Fruit fly (Drosophila melanogaster): ENCODE data around the gene poe.

The poe gene

dm6 chr2L:8010602-8011455 lies 60.6 kb downstream of the poe start, which contains the start of the genes Glyat and Tg (continued):
- TF ChIP-seq CG2875 (GFP tag; optimal IDR thresholded peaks at IDR 0.05) (no peak), CG5953 (GFP tag; IDR thresholded peaks at IDR 0.05) (no peak), p53 (GFP tag; optimal IDR thresholded peaks at IDR 0.05) (no peak), sug (tag; optimal IDR thresholded peaks at IDR 0.05) (peak; percentile 19), Dref (GFP tag; IDR thresholded peaks at IDR 0.05) (peak; percentile 97), CG2120 (GFP tag; optimal IDR thresholded peaks at IDR 0.05) (peak; percentile 45), al (GFP tag; IDR thresholded peaks at IDR 0.05) (peak; percentile 52), CG14667 (GFP tag; IDR thresholded peaks at IDR 0.05) (no peak), CG9727 (GFP tag; optimal IDR thresholded peaks at IDR 0.05) (no peak), NFAT (GFP tag; IDR thresholded peaks at IDR 0.05) (peak; percentile 61), CG12659 (GFP tag; optimal IDR thresholded peaks at IDR 0.05) (peak; percentile 36), insv (GFP tag; optimal IDR thresholded peaks at IDR 0.05) (no peak), gt (GFP tag; IDR thresholded peaks at IDR 0.05) (no peak), NC2α (GFP tag; optimal IDR thresholded peaks at IDR 0.05) (no peak), CG10209 (GFP tag; optimal IDR thresholded peaks at IDR 0.05) (no peak), CG9932 (GFP tag; IDR thresholded peaks at IDR 0.05) (peak; percentile 50), Nf-YA (GFP tag; IDR thresholded peaks at IDR 0.05) (no peak), CG11093 (GFP tag; IDR thresholded peaks at IDR 0.05) (no peak), CG1233 (GFP tag; optimal IDR thresholded peaks at IDR 0.05) (no peak), kah (GFP tag; optimal IDR thresholded peaks at IDR 0.05) (no peak), jing (GFP tag; optimal IDR thresholded peaks at IDR 0.05) (no peak), CG15514 (GFP tag; optimal IDR thresholded peaks at IDR 0.05) (no peak), Nf-YC (tag; optimal IDR thresholded peaks at IDR 0.05) (peak; percentile 16), bab2 (GFP tag; optimal IDR thresholded peaks at IDR 0.05) (no peak), CG6254 (GFP tag; optimal IDR thresholded peaks at IDR 0.05) (no peak), Fer3 (tag; optimal IDR thresholded peaks at IDR 0.05) (peak; percentile 31), CG7928 (GFP tag; optimal IDR thresholded peaks at IDR 0.05) (no peak), h (optimal IDR thresholded peaks at IDR 0.05) (no peak), E2f2 (GFP tag; IDR thresholded peaks at IDR 0.05) (peak; percentile 92), Deaf1 (tag; optimal IDR thresholded peaks at IDR 0.05) (no peak), Nf-YB (GFP tag; optimal IDR thresholded peaks at IDR 0.05) (no peak), klu (GFP tag; IDR thresholded peaks at IDR 0.05) (no peak), CG9817 (tag; optimal IDR thresholded peaks at IDR 0.05) (no peak), CG6654 (GFP tag; optimal IDR thresholded peaks at IDR 0.05) (no peak), prd (optimal IDR thresholded peaks at IDR 0.05) (no peak), prd (GFP tag; IDR thresholded peaks at IDR 0.05) (peak; percentile 28; the same call in 1 of the 3 replicates), lbe (GFP tag; optimal IDR thresholded peaks at IDR 0.05) (no peak), CG15696 (tag; optimal IDR thresholded peaks at IDR 0.05) (no peak), CG5245 (GFP tag; optimal IDR thresholded peaks at IDR 0.05) (no peak), her (GFP tag; optimal IDR thresholded peaks at IDR 0.05) (peak; percentile 99), Bteb2 (GFP tag; optimal IDR thresholded peaks at IDR 0.05) (no peak), eve (GFP tag; optimal IDR thresholded peaks at IDR 0.05) (peak in 1 of 2 experiments; percentile 18), Sox100B (GFP tag; optimal IDR thresholded peaks at IDR 0.05) (peak; percentile 9), Asciz (GFP tag; optimal IDR thresholded peaks at IDR 0.05) (no peak), CG6813 (GFP tag; optimal IDR thresholded peaks at IDR 0.05) (no peak), zen (tag; optimal IDR thresholded peaks at IDR 0.05) (no peak), HmgD (GFP tag; optimal IDR thresholded peaks at IDR 0.05) (no peak), CG6689 (GFP tag; IDR thresholded peaks at IDR 0.05) (peak; percentile 100), stc (GFP tag; IDR thresholded peaks at IDR 0.05) (no peak), CG7963 (GFP tag; IDR thresholded peaks at IDR 0.05; ENCODE audit: partially characterized antibody) (0 out of 3 replicates have a peak, but pooled peaks have one; percentile 43)
